Worm (Caenorhabditis elegans) whole organism, L4 larva: ENCODE results near the gene E02C12.11.
"Not testable (repeated sequence)": the region's sequence is repeated elsewhere in the genome, so short reads cannot be mapped to it uniquely, and the experiment has no call there.

ENCODE experiments used
- D1046.2 ChIP-seq: fragments of 200-800 bp; sonication (Bioruptor generic); IDR thresholded peaks from 2 replicates; pipeline ENCODE4 v1.3.6; 2022; ENCODE audit warnings: missing genetic modification characterization, missing compliant biosample characterization
- T20F7.1 ChIP-seq: fragments of 200-800 bp; sonication (Bioruptor generic); optimal IDR thresholded peaks from 2 replicates; lab custom pipeline; 2018; ENCODE audit warnings: mild to moderate bottlenecking, missing genetic modification characterization, missing compliant biosample characterization
- ama-1 ChIP-seq: fragments of 150-350 bp; optimal IDR thresholded peaks from 2 replicates; lab custom pipeline; 2014; ENCODE audit warnings: inconsistent platforms, mixed read lengths
- ceh-28 ChIP-seq: fragments of 150-350 bp; optimal IDR thresholded peaks from 2 replicates; lab custom pipeline; 2014; ENCODE audit warnings: missing biosample characterization, missing genetic modification reagents, missing genetic modification characterization
- ceh-44 ChIP-seq: fragments of 200-800 bp; sonication (Bioruptor generic); IDR thresholded peaks from 2 replicates; pipeline ENCODE4 v1.3.6; 2022; ENCODE audit warnings: missing genetic modification reagents, missing genetic modification characterization, missing compliant biosample characterization
- ceh-62 ChIP-seq: sonication (generic microtip); optimal IDR thresholded peaks from 2 replicates; lab custom pipeline; 2017; ENCODE audit warnings: missing biosample characterization, missing genetic modification characterization
- ces-1 ChIP-seq: fragments of 150-350 bp; sonication (generic microtip); optimal IDR thresholded peaks from 4 replicates; lab custom pipeline; 2014; ENCODE audit warnings: missing biosample characterization, missing genetic modification reagents, missing genetic modification characterization
- daf-12 ChIP-seq: fragments of 150-350 bp; optimal IDR thresholded peaks from 2 replicates; lab custom pipeline; 2014; ENCODE audit warnings: missing biosample characterization, missing genetic modification reagents, missing genetic modification characterization
- daf-19 ChIP-seq: fragments of 200-800 bp; sonication (Bioruptor generic); conservative IDR thresholded peaks from 2 replicates; pipeline ENCODE4 v1.3.6; 2022; ENCODE audit warnings: missing genetic modification characterization, missing compliant biosample characterization
- dmd-8 ChIP-seq: fragments of 200-800 bp; sonication (Bioruptor generic); IDR thresholded peaks from 2 replicates; pipeline ENCODE4 v1.3.6; 2022; ENCODE audit warnings: missing genetic modification characterization, missing compliant biosample characterization
- dmd-9 ChIP-seq: fragments of 200-800 bp; sonication (Bioruptor generic); IDR thresholded peaks from 2 replicates; pipeline ENCODE4 v1.3.6; 2022; ENCODE audit warnings: missing genetic modification reagents, missing genetic modification characterization, missing compliant biosample characterization
- dpl-1 ChIP-seq: fragments of 150-350 bp; optimal IDR thresholded peaks from 2 replicates; lab custom pipeline; 2014; ENCODE audit warnings: missing biosample characterization, missing genetic modification reagents, missing genetic modification characterization
- egl-27 ChIP-seq: sonication (generic microtip); optimal IDR thresholded peaks from 3 replicates; lab custom pipeline; 2017; ENCODE audit warnings: missing biosample characterization, missing genetic modification reagents, missing genetic modification characterization
- egl-43 ChIP-seq: fragments of 200-800 bp; sonication (Bioruptor generic); IDR thresholded peaks from 2 replicates; pipeline ENCODE4 v1.3.6; 2022; ENCODE audit warnings: missing genetic modification reagents, missing genetic modification characterization, missing compliant biosample characterization
- fkh-10 ChIP-seq: fragments of 150-350 bp; optimal IDR thresholded peaks from 2 replicates; lab custom pipeline; 2014; ENCODE audit warnings: missing biosample characterization, missing genetic modification reagents, missing genetic modification characterization
- gei-8 ChIP-seq: fragments of 200-800 bp; sonication (Bioruptor generic); optimal IDR thresholded peaks from 2 replicates; lab custom pipeline; 2018; ENCODE audit warnings: mild to moderate bottlenecking, missing genetic modification characterization, missing compliant biosample characterization
- hlh-30 ChIP-seq: sonication (generic microtip); optimal IDR thresholded peaks from 2 replicates; lab custom pipeline; 2017; ENCODE audit warnings: antibody characterized with exemption, mild to moderate bottlenecking, missing genetic modification characterization, missing compliant biosample characterization; ENCODE audit not compliant: insufficient read depth
- jun-1 ChIP-seq: fragments of 150-350 bp; optimal IDR thresholded peaks from 2 replicates; lab custom pipeline; 2014; ENCODE audit warnings: missing biosample characterization, missing genetic modification reagents, missing genetic modification characterization
- lin-13 ChIP-seq: fragments of 150-350 bp; optimal IDR thresholded peaks from 2 replicates; lab custom pipeline; 2014; ENCODE audit warnings: missing biosample characterization, missing genetic modification reagents, missing genetic modification characterization
- lsy-2 ChIP-seq, 2 experiments: fragments of 150-350 bp in 1 of 2; sonication (generic microtip) in 1 of 2; optimal IDR thresholded peaks; 2 replicates each; lab custom pipeline; 2014 to 2017; ENCODE audit warnings: missing biosample characterization in 2 of 2, missing genetic modification characterization in 2 of 2
- madf-9 ChIP-seq: fragments of 200-800 bp; sonication (Bioruptor generic); conservative IDR thresholded peaks from 2 replicates; pipeline ENCODE4 v1.3.6; 2022; ENCODE audit warnings: missing genetic modification reagents, missing genetic modification characterization, missing compliant biosample characterization
- mdl-1 ChIP-seq, 2 experiments: fragments of 150-350 bp in 1 of 2; sonication (generic microtip) in 1 of 2; optimal IDR thresholded peaks; 2 replicates each; lab custom pipeline; 2014 to 2017; ENCODE audit warnings: missing biosample characterization in 2 of 2, missing genetic modification characterization in 2 of 2
- mdt-29 ChIP-seq: fragments of 200-800 bp; sonication (Bioruptor generic); IDR thresholded peaks from 2 replicates; pipeline ENCODE4 v1.3.6; 2022; ENCODE audit warnings: missing genetic modification reagents, missing genetic modification characterization, missing compliant biosample characterization
- mep-1 ChIP-seq: fragments of 150-350 bp; sonication (generic microtip); optimal IDR thresholded peaks from 3 replicates; lab custom pipeline; 2014; ENCODE audit warnings: missing biosample characterization, missing genetic modification characterization
- mes-2 ChIP-seq: sonication (generic microtip); optimal IDR thresholded peaks from 2 replicates; lab custom pipeline; 2016; ENCODE audit warnings: missing genotype, mild to moderate bottlenecking, missing genetic modification characterization, missing compliant biosample characterization; ENCODE audit not compliant: poor library complexity, severe bottlenecking
- nhr-10 ChIP-seq: fragments of 150-350 bp; optimal IDR thresholded peaks from 2 replicates; lab custom pipeline; 2014; ENCODE audit warnings: missing biosample characterization, missing genetic modification characterization
- nhr-102 ChIP-seq: sonication (generic microtip); optimal IDR thresholded peaks from 2 replicates; lab custom pipeline; 2016; ENCODE audit warnings: mild to moderate bottlenecking, missing genetic modification characterization, moderate library complexity, missing compliant biosample characterization
- nhr-111 ChIP-seq: fragments of 200-800 bp; sonication (Bioruptor generic); optimal IDR thresholded peaks from 2 replicates; lab custom pipeline; 2018; ENCODE audit warnings: mild to moderate bottlenecking, missing genetic modification characterization, missing compliant biosample characterization
- nhr-237 ChIP-seq: sonication (generic microtip); optimal IDR thresholded peaks from 2 replicates; lab custom pipeline; 2017; ENCODE audit warnings: missing biosample characterization, missing genetic modification characterization
- nhr-25 ChIP-seq: sonication (generic microtip); optimal IDR thresholded peaks from 2 replicates; lab custom pipeline; 2017; ENCODE audit warnings: missing genetic modification characterization, mild to moderate bottlenecking, missing compliant biosample characterization, antibody characterized with exemption, moderate library complexity, borderline replicate concordance; ENCODE audit not compliant: insufficient read depth
- nhr-41 ChIP-seq: fragments of 200-800 bp; sonication (Bioruptor generic); IDR thresholded peaks from 2 replicates; pipeline ENCODE4 v1.3.6; 2022; ENCODE audit warnings: missing genetic modification reagents, missing genetic modification characterization, missing compliant biosample characterization
- nhr-6 ChIP-seq: fragments of 150-350 bp; optimal IDR thresholded peaks from 2 replicates; lab custom pipeline; 2014; ENCODE audit warnings: missing biosample characterization, missing genetic modification characterization
- nhr-77 ChIP-seq: fragments of 150-350 bp; optimal IDR thresholded peaks from 2 replicates; lab custom pipeline; 2014; ENCODE audit warnings: missing biosample characterization, missing genetic modification characterization
- sdz-12 ChIP-seq: fragments of 200-800 bp; sonication (Bioruptor generic); optimal IDR thresholded peaks from 2 replicates; lab custom pipeline; 2018; ENCODE audit warnings: mild to moderate bottlenecking, missing genetic modification characterization, missing compliant biosample characterization
- set-16 ChIP-seq: fragments of 200-800 bp; sonication (Bioruptor generic); IDR thresholded peaks from 2 replicates; pipeline ENCODE4 v1.3.6; 2022; ENCODE audit warnings: missing genetic modification reagents, missing genetic modification characterization, missing compliant biosample characterization
- snpc-1.2 ChIP-seq: fragments of 200-800 bp; sonication (Bioruptor generic); IDR thresholded peaks from 2 replicates; pipeline ENCODE4 v1.3.6; 2022; ENCODE audit warnings: missing genetic modification reagents, missing genetic modification characterization, missing compliant biosample characterization
- snpc-4 ChIP-seq: fragments of 150-350 bp; optimal IDR thresholded peaks from 2 replicates; lab custom pipeline; 2014; ENCODE audit warnings: missing biosample characterization, missing genetic modification characterization
- tag-97 ChIP-seq: fragments of 200-800 bp; sonication (Bioruptor generic); IDR thresholded peaks from 2 replicates; pipeline ENCODE4 v1.3.6; 2022; ENCODE audit warnings: missing genetic modification characterization, missing compliant biosample characterization
- unc-39 ChIP-seq: sonication (generic microtip); optimal IDR thresholded peaks from 2 replicates; lab custom pipeline; 2017; ENCODE audit warnings: missing biosample characterization, missing genetic modification characterization
- unc-62 ChIP-seq, 3 experiments: fragments of 150-350 bp in 1 of 3; sonication (generic microtip); optimal IDR thresholded peaks in 2 of 3; peaks in 1 of 3; 1 replicate in 1 of 3; 2 replicates in 2 of 3; lab custom pipeline; 2014 to 2017; ENCODE audit warnings: missing biosample characterization in 3 of 3, missing genetic modification characterization in 3 of 3, missing genetic modification reagents in 3 of 3, missing genotype in 1 of 3
- zag-1 ChIP-seq: fragments of 150-350 bp; optimal IDR thresholded peaks from 2 replicates; lab custom pipeline; 2014; ENCODE audit warnings: missing biosample characterization, missing genetic modification characterization
- zfp-2 ChIP-seq: sonication (generic microtip); optimal IDR thresholded peaks from 2 replicates; lab custom pipeline; 2016; ENCODE audit warnings: mild to moderate bottlenecking, missing genetic modification characterization, missing compliant biosample characterization
- zip-2 ChIP-seq: fragments of 150-350 bp; optimal IDR thresholded peaks from 2 replicates; lab custom pipeline; 2014; ENCODE audit warnings: missing biosample characterization, missing genetic modification characterization
- ztf-7 ChIP-seq: fragments of 150-350 bp; optimal IDR thresholded peaks from 2 replicates; lab custom pipeline; 2014; ENCODE audit warnings: missing biosample characterization, missing genetic modification characterization

E02C12.11 gene

ce11 chrV:9379808-9380207 lies at the start of gene E02C12.11:
E02C12.11 (minus strand) TSS chrV:9379908.
- TF ChIP-seq nhr-10 (tag; lab: Kevin White, UChicago); ceh-44 (GFP tag; lab: Robert Waterston, UW); hlh-30 (tag; lab: Kevin White, UChicago): not testable (repeated sequence)
- TF ChIP-seq, all 104 proteins: peak for 0; not testable (repeated sequence) for 104

DNA sequence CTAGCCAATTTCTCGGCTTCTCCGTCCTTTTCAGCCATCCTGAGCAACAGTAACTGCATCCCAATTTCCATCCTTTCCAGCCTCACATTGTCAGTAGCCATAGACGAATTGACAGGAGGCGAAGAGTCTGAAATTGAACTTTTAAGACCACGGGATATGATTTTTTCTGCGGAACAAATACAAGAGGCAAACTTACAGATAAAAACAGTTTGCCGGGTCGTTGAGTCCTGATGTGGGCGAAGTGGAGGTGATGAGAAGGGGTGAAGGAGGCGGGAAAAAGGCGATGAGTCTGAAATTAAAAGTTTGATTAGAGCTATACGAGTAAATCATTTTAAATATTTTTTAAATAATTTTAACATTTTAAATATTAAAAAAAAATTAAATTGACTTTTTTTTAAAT lies 47.4 kb upstream of the E02C12.11 start, which contains the start of gene F36D4.6:
Gene F36D4.6, minus strand, starts transcription at position 101 of the 400 bp plus-strand sequence.
- TF ChIP-seq gei-8 (GFP tag; lab: Kevin White, UChicago) (no peak), zag-1 (tag; lab: Kevin White, UChicago) (no peak), ceh-28 (tag; lab: Kevin White, UChicago) (no peak), mdl-1 (tag; optimal IDR thresholded peaks at IDR 0.05; lab: Kevin White, UChicago) (no peak)

DNA sequence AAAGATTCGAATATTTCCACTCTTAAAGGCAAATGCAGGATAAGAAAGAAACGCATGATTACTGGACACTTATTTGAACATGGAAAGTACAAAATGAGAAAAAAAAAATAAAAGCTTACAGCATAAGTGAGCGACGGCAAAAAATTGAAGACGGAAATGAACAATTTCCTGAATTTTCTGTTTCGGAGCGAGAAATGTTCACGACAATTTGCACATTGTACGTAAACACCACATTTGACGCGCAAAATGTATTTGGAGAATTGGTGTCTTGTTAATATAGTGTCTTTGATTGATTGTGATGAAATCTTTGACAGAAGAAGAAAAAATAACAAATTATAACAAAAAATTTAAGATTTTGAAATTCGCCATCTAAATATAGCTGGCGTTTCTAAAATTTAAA lies 45.9 kb upstream of the E02C12.11 start, which contains the start of gene F36D4.5:
Gene F36D4.5, minus strand, starts transcription at position 225 of the 400 bp plus-strand sequence.
- TF ChIP-seq snpc-4 = no peak
- TF ChIP-seq egl-43 (GFP tag; lab: Robert Waterston, UW) = no peak
- no peak for TF ChIP-seq nhr-77 (tag; lab: Kevin White, UChicago)
- no peak for TF ChIP-seq nhr-111 (GFP tag; lab: Kevin White, UChicago)
- TF ChIP-seq zip-2 = no peak
- no peak for TF ChIP-seq nhr-102
- TF ChIP-seq unc-39 = no peak
- TF ChIP-seq ceh-62 (tag; lab: Kevin White, UChicago) = no peak
- TF ChIP-seq nhr-10 (tag; lab: Kevin White, UChicago) = no peak
- TF ChIP-seq ztf-7 = no peak
- no peak for TF ChIP-seq madf-9
- no peak for TF ChIP-seq sdz-12 (GFP tag; lab: Kevin White, UChicago)
- TF ChIP-seq nhr-6 (tag; lab: Kevin White, UChicago) = no peak
- no peak for TF ChIP-seq nhr-41
- TF ChIP-seq tag-97 = no peak
- peak; percentile 1 for TF ChIP-seq dpl-1 (GFP tag; lab: Kevin White, UChicago)
- no peak for TF ChIP-seq D1046.2 (GFP tag; lab: Robert Waterston, UW)
- no peak for TF ChIP-seq zfp-2
- peak in 1 of 2 experiments; percentile 66 for TF ChIP-seq lsy-2 (tag; optimal IDR thresholded peaks at IDR 0.05; lab: Kevin White, UChicago)
- TF ChIP-seq daf-19 (GFP tag; lab: Robert Waterston, UW) = no peak
- no peak for TF ChIP-seq mdt-29 (GFP tag; lab: Robert Waterston, UW)
- no peak for TF ChIP-seq nhr-237 (tag; lab: Kevin White, UChicago)
- no peak for TF ChIP-seq T20F7.1 (GFP tag; lab: Kevin White, UChicago)
- no peak for TF ChIP-seq snpc-1.2
- no peak for TF ChIP-seq egl-27 (tag; lab: Kevin White, UChicago)
- no peak for TF ChIP-seq dmd-8 (GFP tag; lab: Robert Waterston, UW)
- TF ChIP-seq nhr-25 (tag; lab: Kevin White, UChicago) = no peak
- no peak for TF ChIP-seq daf-12
- TF ChIP-seq lin-13 (GFP tag; lab: Kevin White, UChicago) = no peak
- no peak for TF ChIP-seq jun-1
- no peak for TF ChIP-seq set-16 (GFP tag; lab: Robert Waterston, UW)
- peak; percentile 28 for TF ChIP-seq mes-2
- TF ChIP-seq dmd-9 (GFP tag; lab: Robert Waterston, UW) = no peak
- peak; percentile 47 for TF ChIP-seq fkh-10 (GFP tag; lab: Kevin White, UChicago)
- TF ChIP-seq hlh-30 (tag; lab: Kevin White, UChicago) = peak; percentile 4
- peak in 1 of 2 experiments; percentile 10 for TF ChIP-seq unc-62 (GFP tag; optimal IDR thresholded peaks at IDR 0.05 in 1 of 2; lab: Kevin White, UChicago)
- TF ChIP-seq unc-62 (tag; optimal IDR thresholded peaks at IDR 0.05; lab: Kevin White, UChicago) = no peak
- peak; percentile 39 for TF ChIP-seq mep-1
- no peak for TF ChIP-seq ama-1 (lab: Kevin White, UChicago)
- peak; percentile 18 for TF ChIP-seq ces-1 (GFP tag; lab: Kevin White, UChicago)
